Worm (Caenorhabditis elegans): ENCODE measurements around the gene C14A6.13.

ce11 chrV:18131049-18131448 lies 30.1 kb downstream of the C14A6.13 start, which contains the start of gene Y37H2A.12:
- TF ChIP-seq snpc-4 (tag; optimal IDR thresholded peaks at IDR 0.05) = no peak
- TF ChIP-seq nhr-11 (tag; optimal IDR thresholded peaks at IDR 0.05) = no peak
- TF ChIP-seq mep-1 (tag; optimal IDR thresholded peaks at IDR 0.05) = no peak
- TF ChIP-seq ceh-88 (GFP tag; IDR thresholded peaks at IDR 0.05) = no peak
- no peak for TF ChIP-seq sup-37 (GFP tag; optimal IDR thresholded peaks at IDR 0.05)
